Fruit fly (Drosophila melanogaster): ENCODE results near the gene CG13284.

Gene CG13284

dm6 chr2L:16868897-16869324 lies 20.4 kb upstream of the CG13284 start (continued):
- TF ChIP-seq Dp (GFP tag; optimal IDR thresholded peaks at IDR 0.05): no peak
- no peak for TF ChIP-seq Atf3 (GFP tag; optimal IDR thresholded peaks at IDR 0.05)
- TF ChIP-seq fu2 (GFP tag; optimal IDR thresholded peaks at IDR 0.05): no peak
- TF ChIP-seq CG31441 (GFP tag; IDR thresholded peaks at IDR 0.05): peak; percentile 67
- TF ChIP-seq CG3847 (GFP tag; IDR thresholded peaks at IDR 0.05): peak; percentile 46
- TF ChIP-seq phol (tag; optimal IDR thresholded peaks at IDR 0.05): peak; percentile 57
- TF ChIP-seq Usf (GFP tag; optimal IDR thresholded peaks at IDR 0.05): no peak
- peak; percentile 44 for TF ChIP-seq CG13296 (GFP tag; optimal IDR thresholded peaks at IDR 0.05)
- 0 out of 2 replicates have a peak, but pooled peaks have one; percentile 29 for TF ChIP-seq esg (GFP tag; conservative IDR thresholded peaks at IDR 0.05)
- peak in 1 of 2 experiments; percentile 96 for TF ChIP-seq Hr78 (GFP tag; optimal IDR thresholded peaks at IDR 0.05)
- peak; percentile 29; the same call in 1 of the 2 replicates for TF ChIP-seq E2f2 (GFP tag; IDR thresholded peaks at IDR 0.05)
- no peak for TF ChIP-seq NC2β (GFP tag; optimal IDR thresholded peaks at IDR 0.05)
- peak; percentile 66 for TF ChIP-seq nmo (GFP tag; optimal IDR thresholded peaks at IDR 0.05)
- TF ChIP-seq CG15269 (tag; optimal IDR thresholded peaks at IDR 0.05): peak; percentile 66
- peak; percentile 44 for TF ChIP-seq fd96Cb (tag; optimal IDR thresholded peaks at IDR 0.05)
- no peak for TF ChIP-seq CG18764 (GFP tag; optimal IDR thresholded peaks at IDR 0.05)
- TF ChIP-seq CG9727 (GFP tag; optimal IDR thresholded peaks at IDR 0.05): peak; percentile 24
- no peak for TF ChIP-seq CG34422 (GFP tag; IDR thresholded peaks at IDR 0.05)
- peak; percentile 32 for TF ChIP-seq CG3281 (GFP tag; optimal IDR thresholded peaks at IDR 0.05)
- TF ChIP-seq stc (GFP tag; IDR thresholded peaks at IDR 0.05): peak; percentile 44; the same call in 1 of the 2 replicates
- TF ChIP-seq gfzf (GFP tag; optimal IDR thresholded peaks at IDR 0.05): no peak
- peak; percentile 29; the same call in 1 of the 2 replicates for TF ChIP-seq CG14667 (GFP tag; IDR thresholded peaks at IDR 0.05)
- TF ChIP-seq CG12769 (tag; optimal IDR thresholded peaks at IDR 0.05): peak; percentile 89
- peak in 1 of 2 experiments; percentile 51 for TF ChIP-seq bsh (GFP tag; optimal IDR thresholded peaks at IDR 0.05)
- TF ChIP-seq Asciz (GFP tag; optimal IDR thresholded peaks at IDR 0.05): peak; percentile 31
- TF ChIP-seq CG32767 (GFP tag; IDR thresholded peaks at IDR 0.05): 0 out of 2 replicates have a peak, but pooled peaks have one; percentile 27
- peak; percentile 36; the same call in 1 of the 3 replicates for TF ChIP-seq Aef1 (GFP tag; IDR thresholded peaks at IDR 0.05)
- no peak for TF ChIP-seq CG12155 (GFP tag; optimal IDR thresholded peaks at IDR 0.05)
- peak; percentile 40 for TF ChIP-seq Meics (GFP tag; optimal IDR thresholded peaks at IDR 0.05)
- TF ChIP-seq CG18599 (GFP tag; optimal IDR thresholded peaks at IDR 0.05): peak; percentile 41
- TF ChIP-seq Hr51 (GFP tag; optimal IDR thresholded peaks at IDR 0.05): peak in 1 of 2 experiments; percentile 79
- peak; percentile 9 for TF ChIP-seq gsb-n (tag; optimal IDR thresholded peaks at IDR 0.05)
- TF ChIP-seq sna (GFP tag; IDR thresholded peaks at IDR 0.05; ENCODE audit: partially characterized antibody): no peak
- TF ChIP-seq Nf-YB (GFP tag; optimal IDR thresholded peaks at IDR 0.05): peak; percentile 34
- TF ChIP-seq D (optimal IDR thresholded peaks at IDR 0.05): no peak
- peak; percentile 24 for TF ChIP-seq D (GFP tag; optimal IDR thresholded peaks at IDR 0.05)
- TF ChIP-seq lmd (GFP tag; IDR thresholded peaks at IDR 0.05): peak; percentile 73
- 0 out of 3 replicates have a peak, but pooled peaks have one; percentile 40 for TF ChIP-seq jigr1 (GFP tag; IDR thresholded peaks at IDR 0.05)
- TF ChIP-seq CG14050 (GFP tag; IDR thresholded peaks at IDR 0.05): peak; percentile 45; the same call in 1 of the 3 replicates
- peak; percentile 17 for TF ChIP-seq CG4424 (GFP tag; optimal IDR thresholded peaks at IDR 0.05)
- peak; percentile 69; the same call in 2 of the 3 replicates for TF ChIP-seq CG17361 (GFP tag; IDR thresholded peaks at IDR 0.05)
- TF ChIP-seq lola (GFP tag; optimal IDR thresholded peaks at IDR 0.05): peak in 1 of 3 experiments; percentile 23
- peak; percentile 23 for TF ChIP-seq Hr3 (GFP tag; optimal IDR thresholded peaks at IDR 0.05)
- peak; percentile 71 for TF ChIP-seq ttk (GFP tag; IDR thresholded peaks at IDR 0.05)
- peak; percentile 45 for TF ChIP-seq D19A (tag; optimal IDR thresholded peaks at IDR 0.05)
- no peak for TF ChIP-seq CG5245 (GFP tag; optimal IDR thresholded peaks at IDR 0.05)
- peak in 1 of 2 experiments; percentile 32 for TF ChIP-seq eve (GFP tag; optimal IDR thresholded peaks at IDR 0.05)
- TF ChIP-seq sr (GFP tag; IDR thresholded peaks at IDR 0.05): no peak
- TF ChIP-seq Drgx (GFP tag; IDR thresholded peaks at IDR 0.05): peak; percentile 23; the same call in 1 of the 2 replicates
- no peak for TF ChIP-seq CG2120 (GFP tag; optimal IDR thresholded peaks at IDR 0.05)
